Worm (Caenorhabditis elegans) whole organism, young adult: ENCODE measurements around the gene srg-60.

Experiments used
- B0019.2 ChIP-seq: fragments of 200-800 bp; sonication (Bioruptor generic); conservative IDR thresholded peaks from 2 replicates; pipeline ENCODE4 v1.3.6; 2022; ENCODE audit warnings: missing genetic modification reagents, missing genetic modification characterization, missing compliant biosample characterization
- B0035.1 ChIP-seq: sonication (generic microtip); optimal IDR thresholded peaks from 2 replicates; lab custom pipeline; 2016; ENCODE audit warnings: missing genetic modification characterization, mild to moderate bottlenecking, missing compliant biosample characterization, missing genotype, missing genetic modification reagents
- F22D6.2 ChIP-seq: sonication (generic microtip); optimal IDR thresholded peaks from 2 replicates; lab custom pipeline; 2016; ENCODE audit warnings: mild to moderate bottlenecking, missing genetic modification characterization, missing compliant biosample characterization
- F23B12.7 ChIP-seq: sonication (generic microtip); optimal IDR thresholded peaks from 2 replicates; lab custom pipeline; 2017; ENCODE audit warnings: missing genetic modification characterization, mild to moderate bottlenecking, missing compliant biosample characterization, antibody characterized with exemption, moderate library complexity; ENCODE audit not compliant: insufficient read depth
- F37B4.10 ChIP-seq: fragments of 200-800 bp; sonication (Bioruptor generic); IDR thresholded peaks from 2 replicates; pipeline ENCODE4 v1.3.6; 2022; ENCODE audit warnings: missing genetic modification characterization, missing compliant biosample characterization
- F52B5.7 ChIP-seq: sonication (generic microtip); optimal IDR thresholded peaks from 2 replicates; lab custom pipeline; 2016; ENCODE audit warnings: mild to moderate bottlenecking, missing genetic modification characterization, missing compliant biosample characterization
- K12H6.12 ChIP-seq: fragments of 200-800 bp; sonication (Bioruptor generic); optimal IDR thresholded peaks from 2 replicates; lab custom pipeline; 2018; ENCODE audit warnings: mild to moderate bottlenecking, missing genetic modification characterization, missing compliant biosample characterization
- Y53F4B.3 ChIP-seq: fragments of 200-800 bp; sonication (Bioruptor generic); IDR thresholded peaks from 2 replicates; pipeline ENCODE4 v1.3.6; 2022; ENCODE audit warnings: missing genetic modification reagents, missing genetic modification characterization, missing compliant biosample characterization
- ZK185.1 ChIP-seq: sonication (generic microtip); optimal IDR thresholded peaks from 2 replicates; lab custom pipeline; 2016; ENCODE audit warnings: mild to moderate bottlenecking, missing genetic modification characterization, missing compliant biosample characterization; ENCODE audit not compliant: poor library complexity, severe bottlenecking
- aptf-3 ChIP-seq: fragments of 200-800 bp; sonication (Bioruptor generic); IDR thresholded peaks from 2 replicates; pipeline ENCODE4 v1.3.6; 2022; ENCODE audit warnings: missing genetic modification characterization, missing compliant biosample characterization
- athp-1 ChIP-seq: sonication (generic microtip); optimal IDR thresholded peaks from 2 replicates; lab custom pipeline; 2017; ENCODE audit warnings: mild to moderate bottlenecking, missing genetic modification characterization, missing compliant biosample characterization
- attf-5 ChIP-seq: fragments of 200-800 bp; sonication (Bioruptor generic); optimal IDR thresholded peaks from 2 replicates; lab custom pipeline; 2018; ENCODE audit warnings: mild to moderate bottlenecking, missing genetic modification characterization, missing compliant biosample characterization
- attf-6 ChIP-seq: fragments of 200-800 bp; sonication (Bioruptor generic); IDR thresholded peaks from 2 replicates; pipeline ENCODE4 v1.3.6; 2022; ENCODE audit warnings: missing genetic modification reagents, missing genetic modification characterization, missing compliant biosample characterization
- bed-1 ChIP-seq: fragments of 200-800 bp; sonication (Bioruptor generic); IDR thresholded peaks from 2 replicates; pipeline ENCODE4 v1.3.6; 2022; ENCODE audit warnings: missing genetic modification reagents, missing genetic modification characterization, missing compliant biosample characterization
- ceh-91 ChIP-seq: fragments of 200-800 bp; sonication (Bioruptor generic); IDR thresholded peaks from 2 replicates; pipeline ENCODE4 v1.3.6; 2022; ENCODE audit warnings: missing genetic modification reagents, missing genetic modification characterization, missing compliant biosample characterization
- die-1 ChIP-seq: sonication (generic microtip); optimal IDR thresholded peaks from 2 replicates; lab custom pipeline; 2016; ENCODE audit warnings: missing genotype, mild to moderate bottlenecking, missing genetic modification characterization, missing compliant biosample characterization
- dpff-1 ChIP-seq: sonication (generic microtip); optimal IDR thresholded peaks from 2 replicates; lab custom pipeline; 2017; ENCODE audit warnings: mild to moderate bottlenecking, missing genetic modification characterization, missing compliant biosample characterization
- ekl-4 ChIP-seq: fragments of 200-800 bp; sonication (Bioruptor generic); IDR thresholded peaks from 2 replicates; pipeline ENCODE4 v1.3.6; 2022; ENCODE audit warnings: missing genetic modification reagents, missing genetic modification characterization, missing compliant biosample characterization
- ets-4 ChIP-seq: fragments of 200-800 bp; sonication (Bioruptor generic); optimal IDR thresholded peaks from 2 replicates; lab custom pipeline; 2018; ENCODE audit warnings: mild to moderate bottlenecking, missing genetic modification characterization, missing compliant biosample characterization
- gei-17 ChIP-seq: fragments of 200-800 bp; sonication (Bioruptor generic); optimal IDR thresholded peaks from 2 replicates; lab custom pipeline; 2018; ENCODE audit warnings: mild to moderate bottlenecking, missing genetic modification characterization, missing compliant biosample characterization
- him-1 ChIP-seq: sonication (generic microtip); optimal IDR thresholded peaks from 2 replicates; lab custom pipeline; 2016; ENCODE audit warnings: missing genotype, missing genetic modification reagents, missing genetic modification characterization, missing compliant biosample characterization
- hmg-20 ChIP-seq: fragments of 200-800 bp; sonication (Bioruptor generic); IDR thresholded peaks from 2 replicates; pipeline ENCODE4 v1.3.6; 2022; ENCODE audit warnings: missing genetic modification reagents, missing genetic modification characterization, missing compliant biosample characterization
- let-526 ChIP-seq: fragments of 200-800 bp; sonication (Bioruptor generic); IDR thresholded peaks from 2 replicates; pipeline ENCODE4 v1.3.6; 2022; ENCODE audit warnings: missing genetic modification reagents, missing genetic modification characterization, missing compliant biosample characterization
- madf-8 ChIP-seq: fragments of 200-800 bp; sonication (Bioruptor generic); conservative IDR thresholded peaks from 2 replicates; pipeline ENCODE4 v1.3.6; 2022; ENCODE audit warnings: missing genetic modification reagents, missing genetic modification characterization, missing compliant biosample characterization
- mel-28 ChIP-seq: sonication (generic microtip); optimal IDR thresholded peaks from 2 replicates; lab custom pipeline; 2016; ENCODE audit warnings: borderline replicate concordance, mild to moderate bottlenecking, missing genetic modification characterization, missing compliant biosample characterization
- mxl-1 ChIP-seq: sonication (generic microtip); optimal IDR thresholded peaks from 2 replicates; lab custom pipeline; 2016; ENCODE audit warnings: missing genetic modification characterization, missing compliant biosample characterization
- nfya-2 ChIP-seq: fragments of 200-800 bp; sonication (Bioruptor generic); IDR thresholded peaks from 2 replicates; pipeline ENCODE4 v1.3.6; 2022; ENCODE audit warnings: missing genetic modification reagents, missing genetic modification characterization, missing compliant biosample characterization
- nfyb-1 ChIP-seq: fragments of 200-800 bp; sonication (Bioruptor generic); IDR thresholded peaks from 2 replicates; pipeline ENCODE4 v1.3.6; 2022; ENCODE audit warnings: missing genetic modification reagents, missing genetic modification characterization, missing compliant biosample characterization
- nhr-80 ChIP-seq: sonication (generic microtip); optimal IDR thresholded peaks from 2 replicates; lab custom pipeline; 2016; ENCODE audit warnings: missing genetic modification characterization, missing compliant biosample characterization
- rec-8 ChIP-seq, 2 experiments: sonication (generic microtip); optimal IDR thresholded peaks; 2 replicates each; lab custom pipeline; 2016; ENCODE audit warnings: mild to moderate bottlenecking in 2 of 2, missing genetic modification characterization in 2 of 2, missing genetic modification reagents in 2 of 2, missing genotype in 2 of 2, missing biosample characterization in 1 of 2, missing compliant biosample characterization in 1 of 2, moderate library complexity in 1 of 2
- repo-1 ChIP-seq: sonication (generic microtip); optimal IDR thresholded peaks from 2 replicates; lab custom pipeline; 2017; ENCODE audit warnings: mild to moderate bottlenecking, missing genetic modification characterization, missing compliant biosample characterization
- snpc-3.4 ChIP-seq: sonication (generic microtip); optimal IDR thresholded peaks from 2 replicates; lab custom pipeline; 2017; ENCODE audit warnings: missing genetic modification characterization, mild to moderate bottlenecking, missing compliant biosample characterization, antibody characterized with exemption, moderate library complexity, missing genotype, missing genetic modification reagents
- somi-1 ChIP-seq: fragments of 200-800 bp; sonication (Bioruptor generic); optimal IDR thresholded peaks from 2 replicates; lab custom pipeline; 2018; ENCODE audit warnings: mild to moderate bottlenecking, missing genetic modification characterization, missing compliant biosample characterization
- tbp1 ChIP-seq: fragments of 200-800 bp; sonication (Bioruptor generic); optimal IDR thresholded peaks from 2 replicates; lab custom pipeline; 2018; ENCODE audit warnings: mild to moderate bottlenecking, missing genetic modification characterization, missing compliant biosample characterization
- zfh-2 ChIP-seq: fragments of 200-800 bp; sonication (Bioruptor generic); conservative IDR thresholded peaks from 2 replicates; pipeline ENCODE4 v1.3.6; 2022; ENCODE audit warnings: missing genetic modification reagents, missing genetic modification characterization, missing compliant biosample characterization
- ztf-25 ChIP-seq: fragments of 200-800 bp; sonication (Bioruptor generic); IDR thresholded peaks from 2 replicates; pipeline ENCODE4 v1.3.6; 2022; ENCODE audit warnings: missing genetic modification reagents, missing genetic modification characterization, missing compliant biosample characterization
- ztf-28 ChIP-seq: fragments of 200-800 bp; sonication (Bioruptor generic); IDR thresholded peaks from 2 replicates; pipeline ENCODE4 v1.3.6; 2022; ENCODE audit warnings: missing genetic modification reagents, missing genetic modification characterization, missing compliant biosample characterization

srg-60 gene

ce11 chrV:2688562-2688961, 33.9 kb downstream of the srg-60 start (continued):
- TF ChIP-seq nfyb-1 (GFP tag; lab: Robert Waterston, UW), result 0 out of 2 replicates have a peak, but pooled peaks have one; percentile 10
- TF ChIP-seq, all 124 proteins: peak for 5

ce11 chrV:2684227-2684626, 38.2 kb downstream of the srg-60 start:
- TF ChIP-seq F52B5.7 (no peak), mxl-1 (tag; lab: Kevin White, UChicago) (no peak), B0019.2 (no peak), dpff-1 (no peak), gei-17 (no peak), die-1 (tag; lab: Kevin White, UChicago) (no peak), hmg-20 (GFP tag; lab: Robert Waterston, UW) (no peak), ekl-4 (GFP tag; lab: Robert Waterston, UW) (no peak)

DNA sequence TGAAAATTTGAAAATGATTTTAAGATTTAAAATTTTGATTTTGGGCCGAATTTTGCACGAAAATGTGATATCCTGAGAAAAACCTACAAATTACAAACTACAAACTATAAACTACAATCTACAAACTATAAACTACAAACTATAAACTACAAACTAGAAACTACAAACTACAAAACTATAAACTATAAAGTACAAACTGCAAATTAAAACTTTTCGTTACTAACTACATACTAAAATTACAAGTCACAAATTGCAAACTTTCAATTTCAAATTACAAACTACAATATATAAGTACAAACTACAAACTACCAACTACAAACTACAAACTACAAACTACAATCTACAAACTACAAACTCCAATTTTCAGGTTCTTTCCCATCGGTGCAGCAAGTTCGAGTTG, 39.0 kb downstream of the srg-60 start:
- TF ChIP-seq attf-5 (no peak), ztf-28 (GFP tag; lab: Robert Waterston, UW) (no peak), athp-1 (tag; lab: Kevin White, UChicago) (no peak), ets-4 (GFP tag; lab: Kevin White, UChicago) (no peak), ztf-25 (GFP tag; lab: Robert Waterston, UW) (no peak), nhr-80 (tag; lab: Kevin White, UChicago) (no peak), him-1 (tag; lab: Kevin White, UChicago) (no peak), madf-8 (GFP tag; lab: Robert Waterston, UW) (no peak), K12H6.12 (tag; lab: Kevin White, UChicago) (no peak), Y53F4B.3 (GFP tag; lab: Robert Waterston, UW) (no peak), ZK185.1 (tag; lab: Kevin White, UChicago) (no peak), F23B12.7 (tag; lab: Kevin White, UChicago) (no peak), nfya-2 (GFP tag; lab: Robert Waterston, UW) (no peak), bed-1 (GFP tag; lab: Robert Waterston, UW) (no peak), attf-6 (no peak), snpc-3.4 (tag; lab: Kevin White, UChicago) (no peak), zfh-2 (GFP tag; lab: Robert Waterston, UW) (no peak)

DNA sequence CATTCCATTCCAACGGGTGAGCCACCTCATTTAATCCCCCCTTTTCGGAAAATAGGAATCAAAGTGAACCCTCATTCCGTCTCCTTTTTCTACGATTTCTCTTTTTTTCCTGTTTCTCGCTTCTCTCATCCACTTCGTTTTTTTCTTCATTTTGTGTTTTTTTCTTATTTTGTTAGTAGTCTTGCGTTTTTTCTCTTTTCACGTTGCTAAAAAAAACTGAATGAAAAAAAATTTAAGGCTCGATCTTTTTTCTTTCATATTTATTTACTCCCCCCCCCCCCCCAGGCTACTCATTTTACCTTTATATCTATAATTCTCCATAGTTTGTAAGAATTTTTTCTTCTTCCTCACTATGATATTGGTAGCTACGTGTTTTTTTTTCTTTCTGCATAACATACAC, 44.8 kb downstream of the srg-60 start:
- TF ChIP-seq let-526 (GFP tag; lab: Robert Waterston, UW) (no peak), hmg-20 (GFP tag; lab: Robert Waterston, UW) (no peak), F37B4.10 (GFP tag; lab: Robert Waterston, UW) (no peak), repo-1 (tag; lab: Kevin White, UChicago) (no peak), F23B12.7 (tag; lab: Kevin White, UChicago) (no peak), ceh-91 (GFP tag; lab: Robert Waterston, UW) (no peak), rec-8 (tag; optimal IDR thresholded peaks at IDR 0.05; lab: Kevin White, UChicago) (no peak), F52B5.7 (no peak), F22D6.2 (tag; lab: Kevin White, UChicago) (no peak), mel-28 (no peak), tbp1 (GFP tag; lab: Kevin White, UChicago) (no peak), attf-6 (no peak), somi-1 (GFP tag; lab: Kevin White, UChicago) (no peak), B0035.1 (tag; lab: Kevin White, UChicago) (no peak), aptf-3 (GFP tag; lab: Robert Waterston, UW) (no peak), bed-1 (GFP tag; lab: Robert Waterston, UW) (no peak)
